Fruit fly (Drosophila melanogaster) whole organism, prepupa: ENCODE measurements around the gene NaPi-III.
"Not testable (repeated sequence)": the region's sequence is repeated elsewhere in the genome, so short reads cannot be mapped to it uniquely, and the experiment has no call there.

Experiments used
- Blimp-1 ChIP-seq: fragments of 200-800 bp; sonication (Bioruptor generic); optimal IDR thresholded peaks from 3 replicates; lab custom pipeline; 2017; ENCODE audit warnings: missing biosample characterization, missing genetic modification characterization, mild to moderate bottlenecking, moderate library complexity, missing genetic modification reagents
- CG10669 ChIP-seq: fragments of 200-800 bp; sonication (Bioruptor generic); optimal IDR thresholded peaks from 3 replicates; lab custom pipeline; 2018; ENCODE audit warnings: missing biosample characterization, mild to moderate bottlenecking, missing genetic modification characterization, moderate library complexity
- CG11294 ChIP-seq: fragments of 200-800 bp; sonication (Bioruptor generic); IDR thresholded peaks from 2 replicates; pipeline ENCODE4 v1.3.6; 2022; ENCODE audit warnings: missing biosample characterization, missing genetic modification characterization
- CG11902 ChIP-seq: fragments of 200-800 bp; sonication (Bioruptor generic); optimal IDR thresholded peaks from 3 replicates; lab custom pipeline; 2016; ENCODE audit warnings: missing biosample characterization, missing genetic modification characterization
- CG15336 ChIP-seq: fragments of 200-800 bp; sonication (Bioruptor generic); IDR thresholded peaks from 2 replicates; pipeline ENCODE4 v1.3.6; 2022; ENCODE audit warnings: missing biosample characterization, missing genetic modification characterization
- CG1621 ChIP-seq: fragments of 200-800 bp; sonication (Bioruptor generic); optimal IDR thresholded peaks from 3 replicates; lab custom pipeline; 2018; ENCODE audit warnings: missing biosample characterization, mild to moderate bottlenecking, missing genetic modification characterization
- CG3032 ChIP-seq: fragments of 200-800 bp; optimal IDR thresholded peaks from 2 replicates; lab custom pipeline; 2019; ENCODE audit warnings: missing biosample characterization, mild to moderate bottlenecking, missing genetic modification characterization, moderate library complexity
- CG34406 ChIP-seq: fragments of 200-800 bp; sonication (Bioruptor generic); optimal IDR thresholded peaks from 3 replicates; lab custom pipeline; 2016; ENCODE audit warnings: missing biosample characterization, missing genetic modification characterization
- CG6276 ChIP-seq: fragments of 200-800 bp; sonication (Bioruptor generic); optimal IDR thresholded peaks from 2 replicates; lab custom pipeline; 2017; ENCODE audit warnings: missing biosample characterization, mild to moderate bottlenecking, missing genetic modification characterization
- CG6792 ChIP-seq: fragments of 200-800 bp; sonication (Bioruptor generic); optimal IDR thresholded peaks from 3 replicates; lab custom pipeline; 2016; ENCODE audit warnings: missing biosample characterization, missing genetic modification characterization
- CG6808 ChIP-seq: fragments of 200-800 bp; sonication (Bioruptor generic); optimal IDR thresholded peaks from 3 replicates; lab custom pipeline; 2017; ENCODE audit warnings: missing biosample characterization, missing genetic modification characterization, mild to moderate bottlenecking, moderate library complexity, missing genetic modification reagents
- CG7368 ChIP-seq: fragments of 200-800 bp; sonication (Bioruptor generic); optimal IDR thresholded peaks from 3 replicates; lab custom pipeline; 2016; ENCODE audit warnings: missing biosample characterization, missing genetic modification characterization
- CG8119 ChIP-seq: fragments of 200-800 bp; sonication (Bioruptor generic); IDR thresholded peaks from 3 replicates; pipeline ENCODE4 v1.3.6; 2022; ENCODE audit warnings: missing biosample characterization, missing genetic modification characterization
- CG8632 ChIP-seq: fragments of 200-800 bp; sonication (Bioruptor generic); optimal IDR thresholded peaks from 3 replicates; lab custom pipeline; 2016; ENCODE audit warnings: missing biosample characterization, missing genetic modification characterization
- CG9139 ChIP-seq: fragments of 200-800 bp; sonication (Bioruptor generic); optimal IDR thresholded peaks from 3 replicates; lab custom pipeline; 2017; ENCODE audit warnings: missing biosample characterization, mild to moderate bottlenecking, missing genetic modification characterization
- Eip78C ChIP-seq: fragments of 200-800 bp; sonication (Bioruptor generic); peaks from one replicate; lab custom pipeline; 2016; ENCODE audit warnings: missing biosample characterization, missing genetic modification characterization
- Ets96B ChIP-seq: fragments of 200-800 bp; optimal IDR thresholded peaks from 2 replicates; lab custom pipeline; 2019; ENCODE audit warnings: missing biosample characterization, mild to moderate bottlenecking, missing genetic modification characterization, moderate library complexity
- Gug ChIP-seq: fragments of 200-800 bp; sonication (Bioruptor generic); IDR thresholded peaks from 2 replicates; pipeline ENCODE4 v1.3.6; 2022; ENCODE audit warnings: missing biosample characterization, missing genetic modification characterization
- Hr38 ChIP-seq: sonication (Bioruptor generic); optimal IDR thresholded peaks from 2 replicates; lab custom pipeline; 2016; ENCODE audit warnings: missing biosample characterization, missing genetic modification characterization
- Lpt ChIP-seq: fragments of 200-800 bp; sonication (Bioruptor generic); optimal IDR thresholded peaks from 3 replicates; lab custom pipeline; 2016; ENCODE audit warnings: missing biosample characterization, missing genetic modification characterization
- OdsH ChIP-seq: fragments of 200-800 bp; sonication (Bioruptor generic); optimal IDR thresholded peaks from 3 replicates; lab custom pipeline; 2016; ENCODE audit warnings: missing biosample characterization, missing genetic modification characterization
- Sox14 ChIP-seq: fragments of 200-800 bp; sonication (Bioruptor generic); optimal IDR thresholded peaks from 3 replicates; lab custom pipeline; 2016; ENCODE audit warnings: missing biosample characterization, missing genetic modification characterization
- Sox15 ChIP-seq: fragments of 200-800 bp; sonication (Bioruptor generic); optimal IDR thresholded peaks from 3 replicates; lab custom pipeline; 2016; ENCODE audit warnings: missing biosample characterization, missing genetic modification characterization
- dsx ChIP-seq: fragments of 200-800 bp; optimal IDR thresholded peaks from 3 replicates; lab custom pipeline; 2019; ENCODE audit warnings: missing biosample characterization, mild to moderate bottlenecking, missing genetic modification characterization, moderate library complexity; ENCODE audit not compliant: poor library complexity, severe bottlenecking
- eg ChIP-seq: fragments of 200-800 bp; sonication (Bioruptor generic); IDR thresholded peaks from 3 replicates; pipeline ENCODE4 v1.3.6; 2022; ENCODE audit warnings: missing biosample characterization, missing genetic modification characterization
- esn ChIP-seq: fragments of 200-800 bp; sonication (Bioruptor generic); optimal IDR thresholded peaks from 2 replicates; lab custom pipeline; 2016; ENCODE audit warnings: missing biosample characterization, mild to moderate bottlenecking, missing genetic modification characterization, moderate library complexity
- fkh ChIP-seq: fragments of 200-800 bp; sonication (Bioruptor generic); optimal IDR thresholded peaks from 3 replicates; lab custom pipeline; 2017; ENCODE audit warnings: missing biosample characterization, mild to moderate bottlenecking, missing genetic modification characterization, moderate library complexity
- net ChIP-seq: fragments of 200-800 bp; sonication (Bioruptor generic); optimal IDR thresholded peaks from 3 replicates; lab custom pipeline; 2016; ENCODE audit warnings: missing biosample characterization, missing genetic modification characterization
- ss ChIP-seq, 2 experiments: fragments of 200-800 bp; sonication (Bioruptor generic); optimal IDR thresholded peaks; 2 replicates in 1 of 2; 3 replicates in 1 of 2; lab custom pipeline; 2017 to 2018; ENCODE audit warnings: mild to moderate bottlenecking in 2 of 2, missing biosample characterization in 2 of 2, missing genetic modification characterization in 2 of 2, moderate library complexity in 1 of 2

Gene NaPi-III

DNA sequence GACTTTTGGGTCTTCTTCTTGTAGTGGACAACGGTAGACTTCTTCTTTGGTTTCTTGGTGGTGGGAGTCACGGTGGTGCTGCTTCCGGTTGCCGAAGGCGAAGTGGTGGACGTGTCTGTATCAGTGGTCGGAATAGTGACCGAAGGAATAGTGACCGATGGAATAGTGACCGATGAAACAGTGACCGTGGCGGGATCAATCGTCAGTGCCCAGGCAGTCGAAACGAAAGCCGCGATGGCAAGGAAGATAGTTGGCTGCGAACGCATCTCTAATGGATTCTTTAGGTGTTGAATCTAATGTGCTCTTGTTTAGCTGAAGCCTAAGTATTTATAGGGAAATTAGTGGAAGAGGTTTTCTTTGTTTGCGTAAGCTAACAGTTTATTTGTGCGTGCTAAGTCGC lies 8.9 kb downstream of the NaPi-III start, which contains the start of gene CG32074:
Gene CG32074, minus strand, starts transcription at position 268 of the 400 bp plus-strand sequence.
- not testable (repeated sequence) for TF ChIP-seq CG34406 (GFP tag; lab: Kevin White, UChicago); CG3032; CG6792 (GFP tag; lab: Kevin White, UChicago)

DNA sequence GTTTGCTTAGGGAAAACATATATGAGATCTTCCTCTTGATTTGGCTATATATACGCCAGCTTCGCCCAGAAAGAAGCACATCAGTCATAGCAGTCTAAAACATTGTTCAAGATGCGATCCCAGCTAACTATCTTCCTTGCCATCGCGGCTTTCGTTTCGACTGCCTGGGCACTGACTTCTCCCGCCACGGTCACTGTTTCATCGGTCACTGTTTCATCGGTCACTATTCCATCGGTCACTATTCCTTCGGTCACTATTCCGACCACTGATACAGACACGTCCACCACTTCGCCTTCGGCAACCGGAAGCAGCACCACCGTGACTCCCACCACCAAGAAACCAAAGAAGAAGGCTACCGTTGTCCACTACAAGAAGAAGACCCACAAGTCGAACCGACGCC lies 11.7 kb downstream of the NaPi-III start, which contains the start of gene CG14143:
Gene CG14143, plus strand, starts transcription at position 102 of the 400 bp plus-strand sequence.
- not testable (repeated sequence) for TF ChIP-seq fkh (GFP tag; lab: Kevin White, UChicago); ss (GFP tag; optimal IDR thresholded peaks at IDR 0.05; lab: Kevin White, UChicago); CG1621 (tag; lab: Kevin White, UChicago)

DNA sequence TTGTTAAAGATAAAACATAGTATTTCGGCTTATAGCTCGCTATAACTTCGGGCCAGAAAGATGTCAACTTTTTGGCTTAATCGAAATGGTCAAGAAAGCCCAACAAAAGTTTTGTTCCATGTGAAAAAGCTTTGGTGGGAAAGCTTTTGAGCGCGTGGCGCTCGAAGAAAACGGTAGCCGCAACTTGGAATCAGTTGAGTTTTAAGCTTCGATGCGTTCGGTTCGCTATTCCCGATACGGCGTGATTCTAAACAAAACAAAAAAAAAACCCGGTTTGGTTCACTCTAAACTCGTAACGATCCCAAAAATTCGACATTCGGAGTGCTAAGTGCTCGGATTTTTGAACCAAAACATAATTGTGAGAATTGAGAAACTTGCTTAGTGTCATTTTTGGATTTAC lies 12.7 kb downstream of the NaPi-III start, which contains the start of gene IRSp53:
Gene IRSp53, plus strand, starts transcription at position 204 of the 400 bp plus-strand sequence.
- TF ChIP-seq Sox15 (GFP tag; lab: Kevin White, UChicago) (no peak), CG15336 (peak; percentile 27; the same call in 1 of the 2 replicates)

DNA sequence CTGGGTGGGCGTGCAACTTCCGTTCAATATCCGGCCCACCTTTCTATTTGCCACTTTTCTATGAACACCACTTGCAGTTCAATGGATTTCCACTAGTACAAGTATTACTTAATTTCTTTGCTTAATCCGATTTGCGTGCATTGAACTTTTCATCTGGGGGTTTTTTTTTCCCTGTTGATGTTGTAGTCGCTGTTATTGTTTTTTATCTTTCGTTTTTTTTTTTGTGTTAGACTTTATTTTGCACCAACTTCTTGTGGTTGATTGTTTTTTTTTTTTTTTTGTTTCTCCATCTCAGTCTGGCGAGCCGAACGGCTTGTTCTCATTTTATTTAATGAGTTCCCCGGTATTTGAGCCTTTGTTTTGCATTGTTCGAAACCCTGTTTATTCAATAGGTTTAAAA lies 13.2 kb downstream of the NaPi-III start:
- TF ChIP-seq ss (GFP tag; optimal IDR thresholded peaks at IDR 0.05; lab: Kevin White, UChicago) = peak; percentile 66 to 74
- TF ChIP-seq fkh (GFP tag; lab: Kevin White, UChicago) = no peak
- TF ChIP-seq dsx = peak; percentile 52
- TF ChIP-seq Eip78C = peak; percentile 70
- TF ChIP-seq net = no peak
- peak; percentile 68 for TF ChIP-seq CG6808 (GFP tag; lab: Kevin White, UChicago)
- TF ChIP-seq CG8119 (GFP tag; lab: Robert Waterston, UW) = no peak
- 0 out of 2 replicates have a peak, but pooled peaks have one; percentile 7 for TF ChIP-seq CG15336
- no peak for TF ChIP-seq esn (GFP tag; lab: Kevin White, UChicago)
- peak; percentile 63 for TF ChIP-seq CG9139 (GFP tag; lab: Kevin White, UChicago)
- no peak for TF ChIP-seq Blimp-1 (GFP tag; lab: Kevin White, UChicago)
- no peak for TF ChIP-seq CG7368 (GFP tag; lab: Kevin White, UChicago)
- TF ChIP-seq Gug (GFP tag; lab: Robert Waterston, UW) = no peak
- no peak for TF ChIP-seq Hr38 (GFP tag; lab: Kevin White, UChicago)
- TF ChIP-seq eg (GFP tag; lab: Robert Waterston, UW) = no peak
- no peak for TF ChIP-seq CG3032
- TF ChIP-seq CG8632 (GFP tag; lab: Kevin White, UChicago) = peak; percentile 46

DNA sequence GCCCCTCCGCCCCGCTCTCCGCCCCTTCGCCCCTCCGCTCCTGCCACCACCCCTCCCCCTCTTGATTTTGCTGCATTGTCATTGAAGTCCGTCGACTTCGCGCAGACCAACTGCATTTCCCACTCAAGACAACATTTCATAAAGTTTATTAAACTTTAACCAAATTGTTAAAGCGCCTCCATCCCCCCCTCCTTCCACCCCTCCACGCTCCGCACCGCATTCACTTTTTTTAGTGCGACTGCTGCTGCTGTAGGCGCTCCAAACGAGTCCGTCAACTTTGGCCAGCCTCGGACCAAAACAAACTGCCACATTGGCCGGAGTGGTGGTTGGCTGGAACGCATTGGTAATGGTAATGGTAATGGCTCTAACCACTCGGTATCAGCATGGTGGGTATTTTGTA lies 15.7 kb downstream of the NaPi-III start:
- TF ChIP-seq Sox15 (GFP tag; lab: Kevin White, UChicago) (no peak), Sox14 (GFP tag; lab: Kevin White, UChicago) (no peak), CG8119 (GFP tag; lab: Robert Waterston, UW) (peak; percentile 25; the same call in 1 of the 3 replicates), CG6276 (peak; percentile 37), CG11902 (GFP tag; lab: Kevin White, UChicago) (no peak), eg (GFP tag; lab: Robert Waterston, UW) (peak; percentile 57; the same call in 1 of the 3 replicates), CG10669 (GFP tag; lab: Kevin White, UChicago) (no peak), Ets96B (tag; lab: Kevin White, UChicago) (no peak), OdsH (no peak), Lpt (peak; percentile 54), CG6808 (GFP tag; lab: Kevin White, UChicago) (no peak), CG11294 (GFP tag; lab: Robert Waterston, UW) (no peak)

DNA sequence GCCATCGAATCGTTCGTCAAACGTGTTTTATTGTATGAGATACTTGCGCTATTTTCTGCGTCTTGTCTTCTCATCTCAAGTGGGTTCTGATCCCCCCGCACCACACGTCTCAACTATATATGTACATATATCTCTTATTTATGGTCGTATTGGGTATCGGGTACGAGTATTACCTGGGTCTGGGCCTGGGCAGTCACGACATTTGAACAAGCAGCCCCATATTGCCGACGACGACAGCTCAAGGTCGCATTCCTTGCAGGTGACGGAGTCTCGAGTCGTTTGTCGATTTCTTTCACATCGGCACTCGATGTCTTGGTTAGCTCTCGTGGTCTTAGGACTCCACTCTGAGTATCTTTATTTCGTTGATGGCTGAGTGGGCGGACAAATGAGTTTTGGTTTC lies 21.9 kb downstream of the NaPi-III start:
- TF ChIP-seq Sox15 (GFP tag; lab: Kevin White, UChicago) (no peak), esn (GFP tag; lab: Kevin White, UChicago) (no peak), ss (GFP tag; optimal IDR thresholded peaks at IDR 0.05; lab: Kevin White, UChicago) (peak in 1 of 2 experiments; percentile 32), CG6792 (GFP tag; lab: Kevin White, UChicago) (no peak)
